Fruit fly (Drosophila melanogaster) whole organism, embryonic: ENCODE results near the gene Lsd-1.

ENCODE experiments used
- Antp ChIP-seq: fragments of 200-800 bp; sonication (Bioruptor generic); optimal IDR thresholded peaks from 3 replicates; lab custom pipeline; 2016; ENCODE audit warnings: missing biosample characterization, missing genetic modification characterization
- Asciz ChIP-seq: fragments of 200-800 bp; sonication (Bioruptor generic); optimal IDR thresholded peaks from 2 replicates; lab custom pipeline; 2017; ENCODE audit warnings: missing biosample characterization, mild to moderate bottlenecking, missing genetic modification characterization, missing genetic modification reagents
- Atf6 ChIP-seq: fragments of 200-800 bp; sonication (Bioruptor generic); IDR thresholded peaks from 2 replicates; pipeline ENCODE4 v1.3.6; 2022; ENCODE audit warnings: missing biosample characterization, missing genetic modification characterization
- Bdp1 ChIP-seq: fragments of 200-800 bp; sonication (Bioruptor generic); optimal IDR thresholded peaks from 3 replicates; lab custom pipeline; 2016; ENCODE audit warnings: missing biosample characterization, missing genetic modification characterization
- CG10462 ChIP-seq: fragments of 200-800 bp; sonication (Bioruptor generic); optimal IDR thresholded peaks from 2 replicates; lab custom pipeline; 2016; ENCODE audit warnings: missing biosample characterization, missing genetic modification characterization
- CG11085 ChIP-seq: fragments of 200-800 bp; sonication (Bioruptor generic); IDR thresholded peaks from 2 replicates; pipeline ENCODE4 v1.3.6; 2022; ENCODE audit warnings: missing biosample characterization, missing genetic modification characterization
- CG11696 ChIP-seq: fragments of 200-800 bp; sonication (Bioruptor generic); IDR thresholded peaks from 2 replicates; pipeline ENCODE4 v1.3.6; 2022; ENCODE audit warnings: missing biosample characterization, missing genetic modification characterization
- CG12236 ChIP-seq: fragments of 200-800 bp; sonication (Bioruptor generic); optimal IDR thresholded peaks from 2 replicates; lab custom pipeline; 2016; ENCODE audit warnings: missing biosample characterization, missing genetic modification characterization
- CG12299 ChIP-seq: fragments of 200-800 bp; sonication (Bioruptor generic); optimal IDR thresholded peaks from 2 replicates; lab custom pipeline; 2018; ENCODE audit warnings: missing biosample characterization, mild to moderate bottlenecking, missing genetic modification characterization
- CG15479 ChIP-seq: fragments of 200-800 bp; sonication (Bioruptor generic); optimal IDR thresholded peaks from 3 replicates; lab custom pipeline; 2019; ENCODE audit warnings: missing biosample characterization, mild to moderate bottlenecking, missing genetic modification characterization, moderate library complexity
- CG15514 ChIP-seq: fragments of 200-800 bp; sonication (Bioruptor generic); optimal IDR thresholded peaks from 3 replicates; lab custom pipeline; 2017; ENCODE audit warnings: missing biosample characterization, missing genetic modification characterization, mild to moderate bottlenecking, moderate library complexity, missing genetic modification reagents
- CG1603 ChIP-seq: fragments of 200-800 bp; sonication (Bioruptor generic); optimal IDR thresholded peaks from 2 replicates; lab custom pipeline; 2019; ENCODE audit warnings: missing biosample characterization, mild to moderate bottlenecking, missing genetic modification characterization, moderate library complexity
- CG2129 ChIP-seq: fragments of 200-800 bp; sonication (Bioruptor generic); IDR thresholded peaks from 2 replicates; pipeline ENCODE4 v1.3.6; 2022; ENCODE audit warnings: missing biosample characterization, missing genetic modification characterization; ENCODE audit not compliant: partially characterized antibody
- CG2889 ChIP-seq: fragments of 200-800 bp; sonication (Bioruptor generic); IDR thresholded peaks from 3 replicates; pipeline ENCODE4 v1.3.6; 2022; ENCODE audit warnings: missing biosample characterization, missing genetic modification characterization
- CG30020 ChIP-seq: fragments of 200-800 bp; optimal IDR thresholded peaks from 2 replicates; lab custom pipeline; 2019; ENCODE audit warnings: missing biosample characterization, mild to moderate bottlenecking, missing genetic modification characterization, moderate library complexity
- CG34224 ChIP-seq: fragments of 200-800 bp; sonication (Bioruptor generic); IDR thresholded peaks from 3 replicates; pipeline ENCODE4 v1.3.6; 2022; ENCODE audit warnings: missing biosample characterization, missing genetic modification characterization; ENCODE audit not compliant: partially characterized antibody
- CG34376 ChIP-seq: fragments of 200-800 bp; sonication (Bioruptor generic); optimal IDR thresholded peaks from 2 replicates; lab custom pipeline; 2018; ENCODE audit warnings: missing biosample characterization, mild to moderate bottlenecking, missing genetic modification characterization
- CG43689 ChIP-seq: fragments of 200-800 bp; sonication (Bioruptor generic); IDR thresholded peaks from 2 replicates; pipeline ENCODE4 v1.3.6; 2022; ENCODE audit warnings: missing biosample characterization, missing genetic modification characterization
- CG8765 ChIP-seq: fragments of 200-800 bp; sonication (Bioruptor generic); IDR thresholded peaks from 2 replicates; pipeline ENCODE4 v1.3.6; 2022; ENCODE audit warnings: missing biosample characterization, missing genetic modification characterization
- CG8924 ChIP-seq: fragments of 200-800 bp; optimal IDR thresholded peaks from 3 replicates; lab custom pipeline; 2019; ENCODE audit warnings: missing biosample characterization, mild to moderate bottlenecking, missing genetic modification characterization, moderate library complexity
- D19A ChIP-seq: fragments of 200-800 bp; optimal IDR thresholded peaks from 3 replicates; lab custom pipeline; 2019; ENCODE audit warnings: missing biosample characterization, mild to moderate bottlenecking, missing genetic modification characterization, moderate library complexity
- Dip2 ChIP-seq: fragments of 200-800 bp; sonication (Bioruptor generic); IDR thresholded peaks from 2 replicates; pipeline ENCODE4 v1.3.6; 2022; ENCODE audit warnings: missing biosample characterization, missing genetic modification characterization
- Ets65A ChIP-seq: fragments of 200-800 bp; sonication (Bioruptor generic); peaks from one replicate; lab custom pipeline; 2016; ENCODE audit warnings: missing biosample characterization, missing genetic modification characterization
- Ets97D ChIP-seq: fragments of 200-800 bp; sonication (Bioruptor generic); optimal IDR thresholded peaks from 3 replicates; lab custom pipeline; 2016; ENCODE audit warnings: missing biosample characterization, missing genetic modification characterization
- Fer2 ChIP-seq: fragments of 200-800 bp; sonication (Bioruptor generic); optimal IDR thresholded peaks from 2 replicates; lab custom pipeline; 2018; ENCODE audit warnings: missing biosample characterization, mild to moderate bottlenecking, missing genetic modification characterization, moderate library complexity
- H15 ChIP-seq: fragments of 200-800 bp; sonication (Bioruptor generic); IDR thresholded peaks from 3 replicates; pipeline ENCODE4 v1.3.6; 2022; ENCODE audit warnings: missing biosample characterization, missing genetic modification characterization
- H2.0 ChIP-seq: fragments of 200-800 bp; sonication (Bioruptor generic); IDR thresholded peaks from 2 replicates; pipeline ENCODE4 v1.3.6; 2022; ENCODE audit warnings: missing biosample characterization, missing genetic modification characterization
- HLH3B ChIP-seq: fragments of 200-800 bp; sonication (Bioruptor generic); IDR thresholded peaks from 2 replicates; pipeline ENCODE4 v1.3.6; 2022; ENCODE audit warnings: missing biosample characterization, missing genetic modification characterization
- Hmr ChIP-seq: fragments of 200-800 bp; sonication (Bioruptor generic); optimal IDR thresholded peaks from 3 replicates; lab custom pipeline; 2017; ENCODE audit warnings: mild to moderate bottlenecking, missing biosample characterization, missing genetic modification reagents, missing genetic modification characterization
- Hr51 ChIP-seq, 2 experiments: fragments of 200-800 bp; sonication (Bioruptor generic); optimal IDR thresholded peaks; 2 replicates in 1 of 2; 3 replicates in 1 of 2; lab custom pipeline; 2016 to 2018; ENCODE audit warnings: missing biosample characterization in 2 of 2, missing genetic modification characterization in 2 of 2, mild to moderate bottlenecking in 1 of 2, moderate library complexity in 1 of 2
- Kr ChIP-seq: fragments of 200-800 bp; sonication (Bioruptor generic); optimal IDR thresholded peaks from 2 replicates; lab custom pipeline; 2017; ENCODE audit warnings: missing biosample characterization, mild to moderate bottlenecking, missing genetic modification characterization
- Mad ChIP-seq: fragments of 200-800 bp; sonication (Bioruptor generic); optimal IDR thresholded peaks from 2 replicates; lab custom pipeline; 2016; ENCODE audit warnings: missing biosample characterization, missing genetic modification characterization
- Mrtf ChIP-seq: fragments of 200-800 bp; sonication (Bioruptor generic); IDR thresholded peaks from 3 replicates; pipeline ENCODE4 v1.3.6; 2022; ENCODE audit warnings: missing biosample characterization, missing genetic modification characterization
- Sox100B ChIP-seq: fragments of 200-800 bp; sonication (Bioruptor generic); optimal IDR thresholded peaks from 3 replicates; lab custom pipeline; 2018; ENCODE audit warnings: missing biosample characterization, mild to moderate bottlenecking, missing genetic modification characterization
- Spps ChIP-seq: fragments of 200-800 bp; sonication (Bioruptor generic); optimal IDR thresholded peaks from 2 replicates; lab custom pipeline; 2018; ENCODE audit warnings: missing biosample characterization, mild to moderate bottlenecking, missing genetic modification characterization
- ac ChIP-seq: fragments of 200-800 bp; sonication (Bioruptor generic); optimal IDR thresholded peaks from 3 replicates; lab custom pipeline; 2017; ENCODE audit warnings: missing biosample characterization, mild to moderate bottlenecking, missing genetic modification characterization
- ap ChIP-seq: fragments of 200-800 bp; sonication (Bioruptor generic); IDR thresholded peaks from 2 replicates; pipeline ENCODE4 v1.3.6; 2022; ENCODE audit warnings: missing biosample characterization, missing genetic modification characterization
- btn ChIP-seq: fragments of 200-800 bp; sonication (Bioruptor generic); optimal IDR thresholded peaks from 2 replicates; lab custom pipeline; 2016; ENCODE audit warnings: missing biosample characterization, missing genetic modification characterization
- ci ChIP-seq: fragments of 200-800 bp; sonication (Bioruptor generic); IDR thresholded peaks from 3 replicates; pipeline ENCODE4 v1.3.6; 2022; ENCODE audit warnings: missing biosample characterization, missing genetic modification characterization
- grn ChIP-seq: fragments of 200-800 bp; sonication (Bioruptor generic); optimal IDR thresholded peaks from 3 replicates; lab custom pipeline; 2017; ENCODE audit warnings: missing biosample characterization, missing genetic modification characterization
- jumu ChIP-seq: fragments of 200-800 bp; sonication (Bioruptor generic); optimal IDR thresholded peaks from 3 replicates; lab custom pipeline; 2016; ENCODE audit warnings: missing biosample characterization, missing genetic modification characterization
- ken ChIP-seq: fragments of 200-800 bp; sonication (Bioruptor generic); IDR thresholded peaks from 3 replicates; pipeline ENCODE4 v1.3.6; 2022; ENCODE audit warnings: missing biosample characterization, missing genetic modification characterization
- lilli ChIP-seq: fragments of 200-800 bp; sonication (Bioruptor generic); optimal IDR thresholded peaks from 3 replicates; lab custom pipeline; 2016; ENCODE audit warnings: missing biosample characterization, missing genetic modification characterization
- pum ChIP-seq: fragments of 200-800 bp; sonication (Bioruptor generic); optimal IDR thresholded peaks from 2 replicates; lab custom pipeline; 2016; ENCODE audit warnings: missing biosample characterization, missing genetic modification characterization
- ranshi ChIP-seq: fragments of 200-800 bp; sonication (Bioruptor generic); IDR thresholded peaks from 2 replicates; pipeline ENCODE4 v1.3.6; 2022; ENCODE audit warnings: missing biosample characterization, missing genetic modification characterization
- ro ChIP-seq: fragments of 200-800 bp; sonication (Bioruptor generic); IDR thresholded peaks from 2 replicates; pipeline ENCODE4 v1.3.6; 2022; ENCODE audit warnings: missing biosample characterization, missing genetic modification characterization
- run ChIP-seq: fragments of 200-800 bp; sonication (Bioruptor generic); optimal IDR thresholded peaks from 3 replicates; lab custom pipeline; 2018; ENCODE audit warnings: missing biosample characterization, mild to moderate bottlenecking, missing genetic modification characterization
- sob ChIP-seq: fragments of 200-800 bp; sonication (Bioruptor generic); IDR thresholded peaks from 2 replicates; pipeline ENCODE4 v1.3.6; 2022; ENCODE audit warnings: missing biosample characterization, missing genetic modification characterization
- sug ChIP-seq: fragments of 200-800 bp; optimal IDR thresholded peaks from 2 replicates; lab custom pipeline; 2019; ENCODE audit warnings: missing biosample characterization, mild to moderate bottlenecking, missing genetic modification characterization, moderate library complexity
- toy ChIP-seq: fragments of 200-800 bp; sonication (Bioruptor generic); IDR thresholded peaks from 2 replicates; pipeline ENCODE4 v1.3.6; 2022; ENCODE audit warnings: missing biosample characterization, missing genetic modification characterization
- unpg ChIP-seq: fragments of 200-800 bp; sonication (Bioruptor generic); optimal IDR thresholded peaks from 3 replicates; lab custom pipeline; 2018; ENCODE audit warnings: missing biosample characterization, mild to moderate bottlenecking, missing genetic modification characterization, moderate library complexity
- usp ChIP-seq: fragments of >200 bp; optimal IDR thresholded peaks from 2 replicates; lab custom pipeline; 2017; ENCODE audit warnings: missing biosample characterization, missing genetic modification characterization

The Lsd-1 gene

dm6 chr3R:23726740-23727139, 36.9 kb upstream of the Lsd-1 start (continued):
- TF ChIP-seq lilli (GFP tag; lab: Kevin White, UChicago) (peak; percentile 93), run (peak; percentile 60), Ets97D (GFP tag; lab: Kevin White, UChicago) (peak; percentile 24), ci (GFP tag; lab: Robert Waterston, UW) (peak; percentile 77), ken (peak; percentile 64; the same call in 1 of the 3 replicates), ro (GFP tag; lab: Robert Waterston, UW) (no peak), Dip2 (GFP tag; lab: Robert Waterston, UW) (no peak), CG12236 (no peak), CG1603 (tag; lab: Kevin White, UChicago) (peak; percentile 51), toy (GFP tag; lab: Robert Waterston, UW) (peak; percentile 59), ranshi (GFP tag; lab: Robert Waterston, UW) (peak; percentile 73), sug (tag; lab: Kevin White, UChicago) (peak; percentile 13), grn (no peak), unpg (GFP tag; lab: Kevin White, UChicago) (peak; percentile 82), CG8765 (GFP tag; lab: Robert Waterston, UW) (no peak; the same call in 1 of the 2 replicates), CG34376 (GFP tag; lab: Kevin White, UChicago) (no peak), H15 (peak; percentile 60; the same call in 1 of the 3 replicates), CG11085 (GFP tag; lab: Robert Waterston, UW) (peak; percentile 62; the same call in 1 of the 2 replicates), Hmr (GFP tag; lab: Kevin White, UChicago) (peak; percentile 93), Antp (GFP tag; lab: Kevin White, UChicago) (peak; percentile 49), Spps (tag; lab: Kevin White, UChicago) (peak; percentile 23), ap (GFP tag; lab: Robert Waterston, UW) (peak; percentile 46), Atf6 (GFP tag; lab: Robert Waterston, UW) (peak; percentile 91), sob (peak; percentile 89), H2.0 (GFP tag; lab: Robert Waterston, UW) (peak; percentile 80), Mrtf (GFP tag; lab: Robert Waterston, UW) (peak; percentile 67; the same call in 1 of the 3 replicates), CG15479 (GFP tag; lab: Kevin White, UChicago) (no peak), CG43689 (GFP tag; lab: Robert Waterston, UW) (peak; percentile 40; the same call in 1 of the 2 replicates), Ets65A (GFP tag; lab: Kevin White, UChicago) (peak; percentile 76), Mad (peak; percentile 49), CG8924 (peak; percentile 85), Hr51 (GFP tag; optimal IDR thresholded peaks at IDR 0.05; lab: Kevin White, UChicago) (peak; percentile 45 to 86), Kr (no peak), CG10462 (GFP tag; lab: Kevin White, UChicago) (peak; percentile 49), CG30020 (tag; lab: Kevin White, UChicago) (no peak), Sox100B (GFP tag; lab: Kevin White, UChicago) (peak; percentile 62), jumu (GFP tag; lab: Kevin White, UChicago) (peak; percentile 35), HLH3B (GFP tag; lab: Robert Waterston, UW) (peak; percentile 79), CG15514 (GFP tag; lab: Kevin White, UChicago) (peak; percentile 81), CG11696 (GFP tag; lab: Robert Waterston, UW) (peak; percentile 59), D19A (tag; lab: Kevin White, UChicago) (peak; percentile 29), ac (GFP tag; lab: Kevin White, UChicago) (no peak), Fer2 (tag; lab: Kevin White, UChicago) (peak; percentile 45), CG34224 (GFP tag; lab: Robert Waterston, UW) (no peak), CG2129 (GFP tag; lab: Robert Waterston, UW) (no peak), Bdp1 (GFP tag; lab: Kevin White, UChicago) (peak; percentile 52), CG12299 (tag; lab: Kevin White, UChicago) (peak; percentile 37), pum (GFP tag; lab: Kevin White, UChicago) (peak; percentile 47), btn (peak; percentile 1), Asciz (GFP tag; lab: Kevin White, UChicago) (peak; percentile 72), CG2889 (GFP tag; lab: Robert Waterston, UW) (peak; percentile 78; the same call in 1 of the 3 replicates), usp (GFP tag; lab: Kevin White, UChicago) (no peak)
